Worm (Caenorhabditis elegans) whole organism, young adult: ENCODE data around the gene lips-12.

Experiments used
- F37B4.10 ChIP-seq: fragments of 200-800 bp; sonication (Bioruptor generic); IDR thresholded peaks from 2 replicates; pipeline ENCODE4 v1.3.6; 2022; ENCODE audit warnings: missing genetic modification characterization, missing compliant biosample characterization
- F39B2.1 ChIP-seq: fragments of 200-800 bp; sonication (Bioruptor generic); IDR thresholded peaks from 2 replicates; pipeline ENCODE4 v1.3.6; 2022; ENCODE audit warnings: missing genetic modification reagents, missing genetic modification characterization, missing compliant biosample characterization
- F52B5.7 ChIP-seq: sonication (generic microtip); optimal IDR thresholded peaks from 2 replicates; lab custom pipeline; 2016; ENCODE audit warnings: mild to moderate bottlenecking, missing genetic modification characterization, missing compliant biosample characterization
- T07F8.4 ChIP-seq: sonication (generic microtip); optimal IDR thresholded peaks from 2 replicates; lab custom pipeline; 2016; ENCODE audit warnings: mild to moderate bottlenecking, missing genetic modification characterization, moderate library complexity, missing compliant biosample characterization
- Y56A3A.18 ChIP-seq: fragments of 200-800 bp; sonication (Bioruptor generic); IDR thresholded peaks from 2 replicates; pipeline ENCODE4 v1.3.6; 2022; ENCODE audit warnings: missing genetic modification reagents, missing genetic modification characterization, missing compliant biosample characterization
- Y67H2A.10 ChIP-seq: fragments of 200-800 bp; sonication (Bioruptor generic); conservative IDR thresholded peaks from 2 replicates; pipeline ENCODE4 v1.3.6; 2022; ENCODE audit warnings: missing genetic modification reagents, missing genetic modification characterization, missing compliant biosample characterization
- Y95B8A.8 ChIP-seq: fragments of 200-800 bp; sonication (Bioruptor generic); IDR thresholded peaks from 2 replicates; pipeline ENCODE4 v1.3.6; 2022; ENCODE audit warnings: missing genetic modification reagents, missing genetic modification characterization, missing compliant biosample characterization
- ZK185.1 ChIP-seq: sonication (generic microtip); optimal IDR thresholded peaks from 2 replicates; lab custom pipeline; 2016; ENCODE audit warnings: mild to moderate bottlenecking, missing genetic modification characterization, missing compliant biosample characterization; ENCODE audit not compliant: poor library complexity, severe bottlenecking
- aptf-2 ChIP-seq: fragments of 200-800 bp; sonication (Bioruptor generic); conservative IDR thresholded peaks from 2 replicates; pipeline ENCODE4 v1.3.6; 2022; ENCODE audit warnings: missing genetic modification reagents, missing genetic modification characterization, missing compliant biosample characterization
- athp-1 ChIP-seq: sonication (generic microtip); optimal IDR thresholded peaks from 2 replicates; lab custom pipeline; 2017; ENCODE audit warnings: mild to moderate bottlenecking, missing genetic modification characterization, missing compliant biosample characterization
- cebp-1 ChIP-seq, 2 experiments: fragments of 200-800 bp in 1 of 2; sonication (Bioruptor generic) in 1 of 2; sonication (generic microtip) in 1 of 2; IDR thresholded peaks in 1 of 2; optimal IDR thresholded peaks in 1 of 2; 2 replicates each; pipeline versions ENCODE4 v1.3.6 to Lab custom; 2017 to 2022; ENCODE audit warnings: missing compliant biosample characterization in 2 of 2, missing genetic modification characterization in 2 of 2, mild to moderate bottlenecking in 1 of 2, missing genetic modification reagents in 1 of 2, moderate library complexity in 1 of 2
- cebp-2 ChIP-seq: fragments of 200-800 bp; sonication (Bioruptor generic); IDR thresholded peaks from 2 replicates; pipeline ENCODE4 v1.3.6; 2022; ENCODE audit warnings: missing genetic modification characterization, missing compliant biosample characterization
- ceh-79 ChIP-seq: sonication (generic microtip); optimal IDR thresholded peaks from 2 replicates; lab custom pipeline; 2017; ENCODE audit warnings: mild to moderate bottlenecking, missing genetic modification characterization, missing compliant biosample characterization
- dox-1 ChIP-seq: fragments of 200-800 bp; sonication (Bioruptor generic); IDR thresholded peaks from 2 replicates; pipeline ENCODE4 v1.3.6; 2022; ENCODE audit warnings: missing genetic modification reagents, missing genetic modification characterization, missing compliant biosample characterization
- dpff-1 ChIP-seq: sonication (generic microtip); optimal IDR thresholded peaks from 2 replicates; lab custom pipeline; 2017; ENCODE audit warnings: mild to moderate bottlenecking, missing genetic modification characterization, missing compliant biosample characterization
- efl-1 ChIP-seq: fragments of 150-350 bp; optimal IDR thresholded peaks from 2 replicates; lab custom pipeline; 2014; ENCODE audit warnings: missing biosample characterization, missing genetic modification reagents, missing genetic modification characterization
- egl-18 ChIP-seq: fragments of 200-800 bp; sonication (Bioruptor generic); IDR thresholded peaks from 2 replicates; pipeline ENCODE4 v1.3.6; 2022; ENCODE audit warnings: missing genetic modification reagents, missing genetic modification characterization, missing compliant biosample characterization
- egrh-3 ChIP-seq: fragments of 200-800 bp; sonication (Bioruptor generic); IDR thresholded peaks from 2 replicates; pipeline ENCODE4 v1.3.6; 2022; ENCODE audit warnings: missing genetic modification reagents, missing genetic modification characterization, missing compliant biosample characterization
- ekl-4 ChIP-seq: fragments of 200-800 bp; sonication (Bioruptor generic); IDR thresholded peaks from 2 replicates; pipeline ENCODE4 v1.3.6; 2022; ENCODE audit warnings: missing genetic modification reagents, missing genetic modification characterization, missing compliant biosample characterization
- him-1 ChIP-seq: sonication (generic microtip); optimal IDR thresholded peaks from 2 replicates; lab custom pipeline; 2016; ENCODE audit warnings: missing genotype, missing genetic modification reagents, missing genetic modification characterization, missing compliant biosample characterization
- hlh-26 ChIP-seq: fragments of 200-800 bp; sonication (Bioruptor generic); conservative IDR thresholded peaks from 2 replicates; pipeline ENCODE4 v1.3.6; 2022; ENCODE audit warnings: missing genetic modification reagents, missing genetic modification characterization, missing compliant biosample characterization
- hmg-20 ChIP-seq: fragments of 200-800 bp; sonication (Bioruptor generic); IDR thresholded peaks from 2 replicates; pipeline ENCODE4 v1.3.6; 2022; ENCODE audit warnings: missing genetic modification reagents, missing genetic modification characterization, missing compliant biosample characterization
- hsf-1 ChIP-seq: fragments of 200-800 bp; sonication (Bioruptor generic); IDR thresholded peaks from 2 replicates; pipeline ENCODE4 v1.3.6; 2022; ENCODE audit warnings: missing genetic modification reagents, missing genetic modification characterization, missing compliant biosample characterization
- lin-35 ChIP-seq, 3 experiments: fragments of 150-350 bp in 2 of 3; sonication (generic microtip) in 1 of 3; optimal IDR thresholded peaks; 2 replicates each; lab custom pipeline; 2014 to 2018; ENCODE audit warnings: missing biosample characterization in 3 of 3, missing genetic modification characterization in 3 of 3, missing genetic modification reagents in 3 of 3
- lin-54 ChIP-seq: fragments of 200-800 bp; sonication (Bioruptor generic); optimal IDR thresholded peaks from 2 replicates; lab custom pipeline; 2018; ENCODE audit warnings: mild to moderate bottlenecking, missing genetic modification characterization, missing compliant biosample characterization
- lir-1 ChIP-seq: fragments of 200-800 bp; sonication (Bioruptor generic); conservative IDR thresholded peaks from 2 replicates; pipeline ENCODE4 v1.3.6; 2022; ENCODE audit warnings: missing genetic modification reagents, missing genetic modification characterization, missing compliant biosample characterization
- madf-3 ChIP-seq: fragments of 200-800 bp; sonication (Bioruptor generic); IDR thresholded peaks from 2 replicates; pipeline ENCODE4 v1.3.6; 2022; ENCODE audit warnings: missing genetic modification reagents, missing genetic modification characterization, missing compliant biosample characterization
- madf-6 ChIP-seq: fragments of 200-800 bp; sonication (Bioruptor generic); IDR thresholded peaks from 2 replicates; pipeline ENCODE4 v1.3.6; 2022; ENCODE audit warnings: missing genetic modification reagents, missing genetic modification characterization, missing compliant biosample characterization
- madf-8 ChIP-seq: fragments of 200-800 bp; sonication (Bioruptor generic); conservative IDR thresholded peaks from 2 replicates; pipeline ENCODE4 v1.3.6; 2022; ENCODE audit warnings: missing genetic modification reagents, missing genetic modification characterization, missing compliant biosample characterization
- mcd-1 ChIP-seq: fragments of 200-800 bp; sonication (Bioruptor generic); IDR thresholded peaks from 2 replicates; pipeline ENCODE4 v1.3.6; 2022; ENCODE audit warnings: missing genetic modification reagents, missing genetic modification characterization, missing compliant biosample characterization
- mxl-1 ChIP-seq: sonication (generic microtip); optimal IDR thresholded peaks from 2 replicates; lab custom pipeline; 2016; ENCODE audit warnings: missing genetic modification characterization, missing compliant biosample characterization
- nhr-120 ChIP-seq: fragments of 200-800 bp; sonication (Bioruptor generic); IDR thresholded peaks from 2 replicates; pipeline ENCODE4 v1.3.6; 2022; ENCODE audit warnings: missing genetic modification characterization, missing compliant biosample characterization
- nhr-80 ChIP-seq: sonication (generic microtip); optimal IDR thresholded peaks from 2 replicates; lab custom pipeline; 2016; ENCODE audit warnings: missing genetic modification characterization, missing compliant biosample characterization
- rec-8 ChIP-seq, 2 experiments: sonication (generic microtip); optimal IDR thresholded peaks; 2 replicates each; lab custom pipeline; 2016; ENCODE audit warnings: mild to moderate bottlenecking in 2 of 2, missing genetic modification characterization in 2 of 2, missing genetic modification reagents in 2 of 2, missing genotype in 2 of 2, missing biosample characterization in 1 of 2, missing compliant biosample characterization in 1 of 2, moderate library complexity in 1 of 2
- sea-2 ChIP-seq: fragments of 200-800 bp; sonication (Bioruptor generic); IDR thresholded peaks from 2 replicates; pipeline ENCODE4 v1.3.6; 2022; ENCODE audit warnings: missing genetic modification characterization, missing compliant biosample characterization
- snpc-3.4 ChIP-seq: sonication (generic microtip); optimal IDR thresholded peaks from 2 replicates; lab custom pipeline; 2017; ENCODE audit warnings: missing genetic modification characterization, mild to moderate bottlenecking, missing compliant biosample characterization, antibody characterized with exemption, moderate library complexity, missing genotype, missing genetic modification reagents
- somi-1 ChIP-seq: fragments of 200-800 bp; sonication (Bioruptor generic); optimal IDR thresholded peaks from 2 replicates; lab custom pipeline; 2018; ENCODE audit warnings: mild to moderate bottlenecking, missing genetic modification characterization, missing compliant biosample characterization
- tbp1 ChIP-seq: fragments of 200-800 bp; sonication (Bioruptor generic); optimal IDR thresholded peaks from 2 replicates; lab custom pipeline; 2018; ENCODE audit warnings: mild to moderate bottlenecking, missing genetic modification characterization, missing compliant biosample characterization
- unc-62 ChIP-seq: fragments of 150-350 bp; optimal IDR thresholded peaks from 2 replicates; lab custom pipeline; 2014; ENCODE audit warnings: missing biosample characterization, missing genetic modification reagents, missing genetic modification characterization
- ztf-28 ChIP-seq: fragments of 200-800 bp; sonication (Bioruptor generic); IDR thresholded peaks from 2 replicates; pipeline ENCODE4 v1.3.6; 2022; ENCODE audit warnings: missing genetic modification reagents, missing genetic modification characterization, missing compliant biosample characterization

Gene lips-12

ce11 chrII:1114133-1114532 is at the start of gene lips-12:
lips-12 (minus strand) TSS chrII:1114233.
- TF ChIP-seq F52B5.7 (tag; lab: Kevin White, UChicago) (no peak), mxl-1 (tag; lab: Kevin White, UChicago) (no peak), cebp-2 (GFP tag; lab: Robert Waterston, UW) (no peak), rec-8 (tag; optimal IDR thresholded peaks at IDR 0.05; lab: Kevin White, UChicago) (no peak)

DNA sequence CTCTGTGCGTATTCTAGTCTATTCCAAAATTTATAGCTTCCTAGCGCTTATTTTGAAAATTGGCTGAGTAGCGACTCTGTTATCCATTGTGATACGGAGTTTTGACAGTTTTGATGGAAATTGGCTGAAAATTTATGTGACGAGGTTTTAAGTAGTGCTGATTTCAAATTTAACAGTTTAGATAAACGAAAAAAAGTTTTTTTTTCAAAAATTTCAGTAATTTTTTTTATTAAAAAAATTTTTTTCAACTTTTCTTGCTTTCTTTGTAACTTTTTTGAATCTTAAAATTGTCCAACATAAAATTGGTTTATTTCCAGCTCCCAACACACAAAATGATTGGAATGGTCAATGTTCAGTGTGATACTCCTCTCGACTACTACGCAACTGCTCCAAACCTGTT is 49.2 kb upstream of the lips-12 start, which contains the start of gene T23F4.2:
Gene T23F4.2 (plus strand): TSS at position 301 of the 400 bp plus-strand sequence.
- no peak for TF ChIP-seq F37B4.10 (GFP tag; lab: Robert Waterston, UW)
- no peak for TF ChIP-seq him-1 (tag; lab: Kevin White, UChicago)
- TF ChIP-seq, all 124 proteins: peak for 0

- TF ChIP-seq madf-8 = no peak
- no peak for TF ChIP-seq madf-6 (GFP tag; lab: Robert Waterston, UW)
- TF ChIP-seq cebp-1 (GFP tag; IDR thresholded peaks at IDR 0.05; lab: Robert Waterston, UW) = peak; percentile 75; the same call in 1 of the 2 replicates
- peak; percentile 83 for TF ChIP-seq cebp-1 (tag; optimal IDR thresholded peaks at IDR 0.05; lab: Kevin White, UChicago)
- TF ChIP-seq mcd-1 = no peak
- TF ChIP-seq ZK185.1 (tag; lab: Kevin White, UChicago) = no peak
- no peak for TF ChIP-seq ekl-4 (GFP tag; lab: Robert Waterston, UW)
- no peak for TF ChIP-seq hlh-26
- TF ChIP-seq nhr-80 (tag; lab: Kevin White, UChicago) = peak; percentile 80
- TF ChIP-seq aptf-2 (GFP tag; lab: Robert Waterston, UW) = no peak
- TF ChIP-seq snpc-3.4 (tag; lab: Kevin White, UChicago) = no peak
- TF ChIP-seq, all 124 proteins: peak for 2
Observed at ce11 chrII:1159718-1160117, 45.7 kb upstream of the lips-12 start.

- TF ChIP-seq cebp-1 (GFP tag; IDR thresholded peaks at IDR 0.05; lab: Robert Waterston, UW) (no peak), cebp-1 (tag; optimal IDR thresholded peaks at IDR 0.05; lab: Kevin White, UChicago) (peak; percentile 76), lin-54 (no peak)
Observed at ce11 chrII:1157135-1157534, 43.1 kb upstream of the lips-12 start.

DNA sequence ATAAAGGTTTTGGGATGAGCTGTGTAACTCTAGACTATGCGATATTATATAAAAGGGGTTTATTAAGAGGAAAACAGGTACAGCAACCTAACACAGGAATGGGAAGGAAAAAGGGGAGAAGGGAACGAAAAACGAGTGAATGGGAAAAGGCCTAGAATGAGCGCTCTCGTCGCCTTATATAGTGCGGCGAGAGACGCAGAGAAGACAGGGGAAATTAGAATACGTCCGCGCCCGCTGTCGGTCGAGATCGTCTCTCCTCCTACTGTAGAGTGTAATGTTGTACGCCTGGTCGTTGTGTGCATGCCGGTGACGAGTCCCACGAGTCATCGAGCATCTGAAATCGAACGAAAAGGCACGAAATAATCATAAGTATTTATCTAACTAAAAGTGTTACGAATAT is 39.3 kb upstream of the lips-12 start:
- TF ChIP-seq athp-1 (tag; lab: Kevin White, UChicago) (no peak), T07F8.4 (tag; lab: Kevin White, UChicago) (no peak), madf-6 (GFP tag; lab: Robert Waterston, UW) (peak; percentile 96), Y56A3A.18 (GFP tag; lab: Robert Waterston, UW) (no peak), tbp1 (GFP tag; lab: Kevin White, UChicago) (no peak), F37B4.10 (GFP tag; lab: Robert Waterston, UW) (no peak), snpc-3.4 (tag; lab: Kevin White, UChicago) (no peak), dox-1 (GFP tag; lab: Robert Waterston, UW) (peak; percentile 41; the same call in 1 of the 2 replicates), unc-62 (GFP tag; lab: Kevin White, UChicago) (no peak), lin-35 (GFP tag; optimal IDR thresholded peaks at IDR 0.05; lab: Kevin White, UChicago) (no peak), dpff-1 (tag; lab: Kevin White, UChicago) (no peak), F39B2.1 (no peak), him-1 (tag; lab: Kevin White, UChicago) (no peak), nhr-120 (GFP tag; lab: Robert Waterston, UW) (no peak), sea-2 (GFP tag; lab: Robert Waterston, UW) (no peak), egl-18 (GFP tag; lab: Robert Waterston, UW) (no peak), madf-3 (0 out of 2 replicates have a peak, but pooled peaks have one; percentile 49), ztf-28 (no peak), madf-8 (peak; percentile 89), hmg-20 (GFP tag; lab: Robert Waterston, UW) (no peak), lir-1 (GFP tag; lab: Robert Waterston, UW) (no peak), Y67H2A.10 (GFP tag; lab: Robert Waterston, UW) (no peak), efl-1 (peak; percentile 23), cebp-2 (GFP tag; lab: Robert Waterston, UW) (no peak), somi-1 (GFP tag; lab: Kevin White, UChicago) (no peak), egrh-3 (GFP tag; lab: Robert Waterston, UW) (no peak), ceh-79 (tag; lab: Kevin White, UChicago) (no peak), Y95B8A.8 (GFP tag; lab: Robert Waterston, UW) (no peak), hsf-1 (peak; percentile 30; the same call in 1 of the 2 replicates)
